Worm (Caenorhabditis elegans): Measurements from ENCODE around the gene rib-2.

Gene rib-2

DNA sequence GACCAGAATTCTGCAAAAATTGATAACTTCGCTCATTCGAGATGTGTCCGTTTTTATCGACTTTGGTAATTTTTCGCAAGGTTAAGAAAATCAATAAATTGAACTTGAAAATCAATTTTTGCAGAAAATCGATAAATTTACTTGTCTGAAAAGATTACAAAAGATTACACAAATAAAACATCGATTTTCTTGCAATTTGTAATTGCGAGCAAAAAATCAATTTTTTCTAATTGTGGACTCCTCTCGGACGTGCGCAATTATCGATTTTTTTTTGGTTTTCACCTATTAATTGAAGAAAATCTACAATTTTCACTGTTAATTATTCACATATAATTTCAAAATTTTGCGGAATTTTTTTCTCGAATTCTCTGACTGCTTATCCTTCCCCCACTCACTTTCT, 48.6 kb downstream of the rib-2 start:
- TF ChIP-seq F13C5.2 (tag; optimal IDR thresholded peaks at IDR 0.05) = no peak
- no peak for TF ChIP-seq ceh-36 (tag; optimal IDR thresholded peaks at IDR 0.05)
- no peak for TF ChIP-seq ets-7 (tag; optimal IDR thresholded peaks at IDR 0.05)
- TF ChIP-seq scrt-1 (GFP tag; IDR thresholded peaks at IDR 0.05) = no peak
- TF ChIP-seq flt-1 (GFP tag; IDR thresholded peaks at IDR 0.05) = no peak
- no peak for TF ChIP-seq hmg-4 (GFP tag; optimal IDR thresholded peaks at IDR 0.05)
- no peak for TF ChIP-seq B0310.2 (tag; optimal IDR thresholded peaks at IDR 0.05)
- no peak for TF ChIP-seq ama-1 (optimal IDR thresholded peaks at IDR 0.05)
- TF ChIP-seq ceh-13 (GFP tag; optimal IDR thresholded peaks at IDR 0.05) = no peak
- TF ChIP-seq tbx-11 (GFP tag; IDR thresholded peaks at IDR 0.05) = no peak
- no peak for TF ChIP-seq tra-4 (tag; optimal IDR thresholded peaks at IDR 0.05)
- no peak for TF ChIP-seq tbx-37 (GFP tag; conservative IDR thresholded peaks at IDR 0.05)
- no peak for TF ChIP-seq pes-1 (GFP tag; IDR thresholded peaks at IDR 0.05)

DNA sequence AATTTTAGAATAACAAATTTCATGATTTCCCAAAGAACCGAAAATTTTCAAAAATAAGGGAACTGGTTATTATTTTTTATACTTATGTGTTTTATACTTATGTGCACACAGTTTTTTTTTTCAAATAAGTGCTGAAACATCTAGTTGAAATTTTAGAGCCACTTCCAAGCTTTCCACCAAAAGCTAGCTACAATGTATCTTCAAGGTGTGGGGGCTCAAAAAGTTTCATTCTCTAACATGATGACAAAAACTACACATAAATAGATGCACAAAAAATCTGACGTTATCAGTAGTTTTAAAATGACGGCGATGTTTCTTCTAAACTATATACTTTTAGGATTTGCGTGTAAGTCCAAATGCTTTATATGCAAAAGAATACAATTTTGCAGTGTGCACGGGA, 51.4 kb downstream of the rib-2 start, which contains the start of gene clec-163:
TSS of gene clec-163 (plus strand) at position 301 of the 400 bp plus-strand sequence.
- TF ChIP-seq tbx-37 (GFP tag; conservative IDR thresholded peaks at IDR 0.05) (no peak), ets-7 (tag; optimal IDR thresholded peaks at IDR 0.05) (no peak), hnd-1 (tag; optimal IDR thresholded peaks at IDR 0.05) (no peak), ama-1 (optimal IDR thresholded peaks at IDR 0.05) (no peak)
